Worm (Caenorhabditis elegans) whole organism, dauer: ENCODE data around the gene gpx-4.
"Not testable (repeated sequence)": the region's sequence is repeated elsewhere in the genome, so short reads cannot be mapped to it uniquely, and the experiment has no call there.

Experiments
- unc-62 ChIP-seq: sonication (generic microtip); optimal IDR thresholded peaks from 2 replicates; lab custom pipeline; 2017; ENCODE audit warnings: missing biosample characterization, missing genetic modification reagents, missing genetic modification characterization

gpx-4 gene

ce11 chrIV:2674915-2675314 is at the start of gene gpx-4:
gpx-4 (minus strand) TSS chrIV:2675015.
- not testable (repeated sequence) for TF ChIP-seq unc-62 (GFP tag; lab: Kevin White, UChicago)

- TF ChIP-seq unc-62 (GFP tag; lab: Kevin White, UChicago): not testable (repeated sequence)
Measured at ce11 chrIV:2719734-2720133, 44.9 kb upstream of the gpx-4 start, which contains the start of gene ndua-12. ndua-12 (minus strand) TSS chrIV:2719834.

ce11 chrIV:2716474-2716873 is 41.7 kb upstream of the gpx-4 start, which contains the start of gene Y94H6A.7:
Y94H6A.7 (minus strand) TSS chrIV:2716574.
- not testable (repeated sequence) for TF ChIP-seq unc-62 (GFP tag; lab: Kevin White, UChicago)

- TF ChIP-seq unc-62 (GFP tag; lab: Kevin White, UChicago): no peak
Measured at ce11 chrIV:2712935-2713334, 38.1 kb upstream of the gpx-4 start, which contains the start of gene Y94H6A.12. Y94H6A.12 (minus strand) TSS chrIV:2713035.

- no peak for TF ChIP-seq unc-62 (GFP tag; lab: Kevin White, UChicago)
Measured at ce11 chrIV:2711122-2711669, 36.4 kb upstream of the gpx-4 start.

ce11 chrIV:2710203-2710935 is 35.6 kb upstream of the gpx-4 start, which contains the start of gene Y94H6A.10:
Y94H6A.10 (minus strand) TSS chrIV:2710666.
- TF ChIP-seq unc-62 (GFP tag; lab: Kevin White, UChicago): no peak

ce11 chrIV:2709590-2710201 is 34.9 kb upstream of the gpx-4 start:
- no peak for TF ChIP-seq unc-62 (GFP tag; lab: Kevin White, UChicago)

- no peak for TF ChIP-seq unc-62 (GFP tag; lab: Kevin White, UChicago)
Measured at ce11 chrIV:2708329-2708965, 33.6 kb upstream of the gpx-4 start.

- no peak for TF ChIP-seq unc-62 (GFP tag; lab: Kevin White, UChicago)
Measured at ce11 chrIV:2707012-2707411, 32.2 kb upstream of the gpx-4 start, which contains the start of gene ubc-8. ubc-8 (minus strand) TSS chrIV:2707238.

- TF ChIP-seq unc-62 (GFP tag; lab: Kevin White, UChicago): no peak
Measured at ce11 chrIV:2705675-2706074, 30.9 kb upstream of the gpx-4 start.

- TF ChIP-seq unc-62 (GFP tag; lab: Kevin White, UChicago): no peak
Measured at ce11 chrIV:2703927-2704401, 29.1 kb upstream of the gpx-4 start, which contains the start of gene Y94H6A.5. Y94H6A.5 (minus strand) TSS chrIV:2703977.

ce11 chrIV:2688716-2689307 is 14.0 kb upstream of the gpx-4 start, which contains the start of gene egrh-3:
egrh-3 (minus strand) TSS chrIV:2688766.
- no peak for TF ChIP-seq unc-62 (GFP tag; lab: Kevin White, UChicago)

ce11 chrIV:2680281-2680680 is 5.5 kb upstream of the gpx-4 start:
- TF ChIP-seq unc-62 (GFP tag; lab: Kevin White, UChicago): no peak

- TF ChIP-seq unc-62 (GFP tag; lab: Kevin White, UChicago): no peak
Measured at ce11 chrIV:2678152-2678551, 3.3 kb upstream of the gpx-4 start.

ce11 chrIV:2677687-2678086 is 2.9 kb upstream of the gpx-4 start:
- no peak for TF ChIP-seq unc-62 (GFP tag; lab: Kevin White, UChicago)
